Fruit fly (Drosophila melanogaster) whole organism, prepupa: ENCODE results near the gene CG32371.
A peak's percentile ranks its signal among the peaks of the same experiment; 100 is the strongest.

Experiments
- Blimp-1 ChIP-seq: fragments of 200-800 bp; sonication (Bioruptor generic); optimal IDR thresholded peaks from 3 replicates; lab custom pipeline; 2017; ENCODE audit warnings: missing biosample characterization, missing genetic modification characterization, mild to moderate bottlenecking, moderate library complexity, missing genetic modification reagents
- CG10631 ChIP-seq: fragments of 200-800 bp; sonication (Bioruptor generic); optimal IDR thresholded peaks from 2 replicates; lab custom pipeline; 2016; ENCODE audit warnings: missing biosample characterization, missing genetic modification characterization
- CG11294 ChIP-seq: fragments of 200-800 bp; sonication (Bioruptor generic); IDR thresholded peaks from 2 replicates; pipeline ENCODE4 v1.3.6; 2022; ENCODE audit warnings: missing biosample characterization, missing genetic modification characterization
- CG15336 ChIP-seq: fragments of 200-800 bp; sonication (Bioruptor generic); IDR thresholded peaks from 2 replicates; pipeline ENCODE4 v1.3.6; 2022; ENCODE audit warnings: missing biosample characterization, missing genetic modification characterization
- CG1621 ChIP-seq: fragments of 200-800 bp; sonication (Bioruptor generic); optimal IDR thresholded peaks from 3 replicates; lab custom pipeline; 2018; ENCODE audit warnings: missing biosample characterization, mild to moderate bottlenecking, missing genetic modification characterization
- CG3032 ChIP-seq: fragments of 200-800 bp; optimal IDR thresholded peaks from 2 replicates; lab custom pipeline; 2019; ENCODE audit warnings: missing biosample characterization, mild to moderate bottlenecking, missing genetic modification characterization, moderate library complexity
- CG32006 ChIP-seq: fragments of 200-800 bp; sonication (Bioruptor generic); optimal IDR thresholded peaks from 3 replicates; lab custom pipeline; 2017; ENCODE audit warnings: missing biosample characterization, mild to moderate bottlenecking, missing genetic modification characterization
- CG34406 ChIP-seq: fragments of 200-800 bp; sonication (Bioruptor generic); optimal IDR thresholded peaks from 3 replicates; lab custom pipeline; 2016; ENCODE audit warnings: missing biosample characterization, missing genetic modification characterization
- CG3919 ChIP-seq: fragments of 200-800 bp; sonication (Bioruptor generic); optimal IDR thresholded peaks from 3 replicates; lab custom pipeline; 2016; ENCODE audit warnings: missing biosample characterization, missing genetic modification characterization
- CG4318 ChIP-seq: fragments of 200-800 bp; sonication (Bioruptor generic); optimal IDR thresholded peaks from 3 replicates; lab custom pipeline; 2017; ENCODE audit warnings: missing biosample characterization, mild to moderate bottlenecking, missing genetic modification characterization
- CG6163 ChIP-seq: fragments of 200-800 bp; sonication (Bioruptor generic); IDR thresholded peaks from 3 replicates; pipeline ENCODE4 v1.3.6; 2022; ENCODE audit warnings: missing biosample characterization, missing genetic modification characterization
- CG6276 ChIP-seq: fragments of 200-800 bp; sonication (Bioruptor generic); optimal IDR thresholded peaks from 2 replicates; lab custom pipeline; 2017; ENCODE audit warnings: missing biosample characterization, mild to moderate bottlenecking, missing genetic modification characterization
- CG6792 ChIP-seq: fragments of 200-800 bp; sonication (Bioruptor generic); optimal IDR thresholded peaks from 3 replicates; lab custom pipeline; 2016; ENCODE audit warnings: missing biosample characterization, missing genetic modification characterization
- CG6808 ChIP-seq: fragments of 200-800 bp; sonication (Bioruptor generic); optimal IDR thresholded peaks from 3 replicates; lab custom pipeline; 2017; ENCODE audit warnings: missing biosample characterization, missing genetic modification characterization, mild to moderate bottlenecking, moderate library complexity, missing genetic modification reagents
- CG7368 ChIP-seq: fragments of 200-800 bp; sonication (Bioruptor generic); optimal IDR thresholded peaks from 3 replicates; lab custom pipeline; 2016; ENCODE audit warnings: missing biosample characterization, missing genetic modification characterization
- CG8319 ChIP-seq: fragments of 200-800 bp; sonication (Bioruptor generic); optimal IDR thresholded peaks from 3 replicates; lab custom pipeline; 2016; ENCODE audit warnings: missing biosample characterization, missing genetic modification characterization
- CG9139 ChIP-seq: fragments of 200-800 bp; sonication (Bioruptor generic); optimal IDR thresholded peaks from 3 replicates; lab custom pipeline; 2017; ENCODE audit warnings: missing biosample characterization, mild to moderate bottlenecking, missing genetic modification characterization
- Eip75B ChIP-seq: fragments of 200-800 bp; sonication (Bioruptor generic); optimal IDR thresholded peaks from 3 replicates; lab custom pipeline; 2016; ENCODE audit warnings: missing biosample characterization, missing genetic modification characterization
- Eip93F ChIP-seq: fragments of 200-800 bp; sonication (Bioruptor generic); optimal IDR thresholded peaks from 2 replicates; lab custom pipeline; 2016; ENCODE audit warnings: missing biosample characterization, mild to moderate bottlenecking, missing genetic modification characterization
- Ets21C ChIP-seq: fragments of 200-800 bp; sonication (Bioruptor generic); optimal IDR thresholded peaks from 3 replicates; lab custom pipeline; 2016; ENCODE audit warnings: missing biosample characterization, missing genetic modification characterization
- Hr38 ChIP-seq: sonication (Bioruptor generic); optimal IDR thresholded peaks from 2 replicates; lab custom pipeline; 2016; ENCODE audit warnings: missing biosample characterization, missing genetic modification characterization
- Hr39 ChIP-seq: fragments of 200-800 bp; sonication (Bioruptor generic); optimal IDR thresholded peaks from 2 replicates; lab custom pipeline; 2016; ENCODE audit warnings: missing biosample characterization, missing genetic modification characterization
- Hr4 ChIP-seq: fragments of 200-800 bp; sonication (Bioruptor generic); optimal IDR thresholded peaks from 3 replicates; lab custom pipeline; 2016; ENCODE audit warnings: missing biosample characterization, missing genetic modification characterization
- Lpt ChIP-seq: fragments of 200-800 bp; sonication (Bioruptor generic); optimal IDR thresholded peaks from 3 replicates; lab custom pipeline; 2016; ENCODE audit warnings: missing biosample characterization, missing genetic modification characterization
- Smox ChIP-seq: fragments of 200-800 bp; sonication (Bioruptor generic); optimal IDR thresholded peaks from 3 replicates; lab custom pipeline; 2016; ENCODE audit warnings: missing biosample characterization, missing genetic modification characterization
- Sox15 ChIP-seq: fragments of 200-800 bp; sonication (Bioruptor generic); optimal IDR thresholded peaks from 3 replicates; lab custom pipeline; 2016; ENCODE audit warnings: missing biosample characterization, missing genetic modification characterization
- achi ChIP-seq: fragments of 200-800 bp; sonication (Bioruptor generic); optimal IDR thresholded peaks from 3 replicates; lab custom pipeline; 2016; ENCODE audit warnings: missing biosample characterization, missing genetic modification characterization
- acj6 ChIP-seq: fragments of 200-800 bp; sonication (Bioruptor generic); optimal IDR thresholded peaks from 3 replicates; lab custom pipeline; 2016; ENCODE audit warnings: missing biosample characterization, missing genetic modification characterization
- cyc ChIP-seq: fragments of 200-800 bp; sonication (Bioruptor generic); optimal IDR thresholded peaks from 3 replicates; lab custom pipeline; 2016; ENCODE audit warnings: missing biosample characterization, missing genetic modification characterization
- eg ChIP-seq: fragments of 200-800 bp; sonication (Bioruptor generic); IDR thresholded peaks from 3 replicates; pipeline ENCODE4 v1.3.6; 2022; ENCODE audit warnings: missing biosample characterization, missing genetic modification characterization
- esn ChIP-seq: fragments of 200-800 bp; sonication (Bioruptor generic); optimal IDR thresholded peaks from 2 replicates; lab custom pipeline; 2016; ENCODE audit warnings: missing biosample characterization, mild to moderate bottlenecking, missing genetic modification characterization, moderate library complexity
- fd59A ChIP-seq: fragments of 200-800 bp; sonication (Bioruptor generic); optimal IDR thresholded peaks from 2 replicates; lab custom pipeline; 2017; ENCODE audit warnings: missing biosample characterization, mild to moderate bottlenecking, missing genetic modification characterization, missing genetic modification reagents
- fkh ChIP-seq: fragments of 200-800 bp; sonication (Bioruptor generic); optimal IDR thresholded peaks from 3 replicates; lab custom pipeline; 2017; ENCODE audit warnings: missing biosample characterization, mild to moderate bottlenecking, missing genetic modification characterization, moderate library complexity
- lz ChIP-seq: fragments of 200-800 bp; sonication (Bioruptor generic); optimal IDR thresholded peaks from 3 replicates; lab custom pipeline; 2016; ENCODE audit warnings: missing biosample characterization, missing genetic modification characterization
- net ChIP-seq: fragments of 200-800 bp; sonication (Bioruptor generic); optimal IDR thresholded peaks from 3 replicates; lab custom pipeline; 2016; ENCODE audit warnings: missing biosample characterization, missing genetic modification characterization
- pdm3 ChIP-seq: fragments of 200-800 bp; sonication (Bioruptor generic); optimal IDR thresholded peaks from 3 replicates; lab custom pipeline; 2016; ENCODE audit warnings: missing biosample characterization, missing genetic modification characterization
- salr ChIP-seq, 2 experiments: fragments of 200-800 bp; sonication (Bioruptor generic); optimal IDR thresholded peaks; 3 replicates each; lab custom pipeline; 2016 to 2018; ENCODE audit warnings: missing biosample characterization in 2 of 2, missing genetic modification characterization in 2 of 2, mild to moderate bottlenecking in 1 of 2
- spab ChIP-seq: fragments of 200-800 bp; sonication (Bioruptor generic); optimal IDR thresholded peaks from 2 replicates; lab custom pipeline; 2017; ENCODE audit warnings: missing biosample characterization, mild to moderate bottlenecking, missing genetic modification characterization, missing genetic modification reagents
- ss ChIP-seq, 2 experiments: fragments of 200-800 bp; sonication (Bioruptor generic); optimal IDR thresholded peaks; 2 replicates in 1 of 2; 3 replicates in 1 of 2; lab custom pipeline; 2017 to 2018; ENCODE audit warnings: mild to moderate bottlenecking in 2 of 2, missing biosample characterization in 2 of 2, missing genetic modification characterization in 2 of 2, moderate library complexity in 1 of 2
- vri ChIP-seq: fragments of 200-800 bp; sonication (Bioruptor generic); optimal IDR thresholded peaks from 3 replicates; lab custom pipeline; 2016; ENCODE audit warnings: missing biosample characterization, mild to moderate bottlenecking, missing genetic modification characterization

CG32371 gene

DNA sequence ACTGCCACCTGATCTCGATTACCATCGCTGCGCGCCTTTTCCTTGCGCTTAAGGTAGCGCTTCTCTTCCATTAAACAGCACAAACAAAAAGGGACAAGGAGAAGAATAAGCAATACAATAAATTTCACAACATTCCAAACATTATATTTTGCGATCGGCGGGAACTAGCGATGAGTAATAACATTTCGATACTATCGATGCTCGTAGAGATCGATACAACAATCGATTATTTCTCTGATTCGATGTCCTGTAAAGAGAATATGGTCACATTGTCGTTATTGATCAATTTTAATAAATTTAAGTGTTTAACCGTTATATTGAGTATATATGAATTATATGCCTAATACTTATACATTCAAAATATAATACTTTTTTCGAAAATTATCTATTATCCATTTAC lies 41.9 kb downstream of the CG32371 start, which contains the start of gene CG7457:
CG7457 (minus strand) TSS at position 189 of the 400 bp plus-strand sequence.
- TF ChIP-seq salr (GFP tag; optimal IDR thresholded peaks at IDR 0.05; lab: Kevin White, UChicago) = no peak
- TF ChIP-seq Sox15 (GFP tag; lab: Kevin White, UChicago) = no peak
- TF ChIP-seq Hr4 (GFP tag; lab: Kevin White, UChicago) = no peak
- TF ChIP-seq CG1621 (tag; lab: Kevin White, UChicago) = peak; percentile 4
- TF ChIP-seq esn = peak; percentile 13
- TF ChIP-seq eg (GFP tag; lab: Robert Waterston, UW) = no peak
- TF ChIP-seq fkh (GFP tag; lab: Kevin White, UChicago) = no peak
- no peak for TF ChIP-seq CG6808 (GFP tag; lab: Kevin White, UChicago)
- TF ChIP-seq vri (GFP tag; lab: Kevin White, UChicago) = no peak
- no peak for TF ChIP-seq ss (GFP tag; optimal IDR thresholded peaks at IDR 0.05; lab: Kevin White, UChicago)
- TF ChIP-seq fd59A = no peak
- TF ChIP-seq CG32006 (GFP tag; lab: Kevin White, UChicago) = no peak
- no peak for TF ChIP-seq CG6792 (GFP tag; lab: Kevin White, UChicago)
- no peak for TF ChIP-seq CG3919 (GFP tag; lab: Kevin White, UChicago)
- no peak for TF ChIP-seq CG10631 (GFP tag; lab: Kevin White, UChicago)
- TF ChIP-seq, all 60 proteins: peak for 2

dm6 chr3L:7721527-7721926 lies 46.6 kb downstream of the CG32371 start:
- TF ChIP-seq Eip93F (GFP tag; lab: Kevin White, UChicago) (peak; percentile 72), salr (GFP tag; optimal IDR thresholded peaks at IDR 0.05; lab: Kevin White, UChicago) (no peak), pdm3 (no peak)
- TF ChIP-seq, all 60 proteins: peak for 1

DNA sequence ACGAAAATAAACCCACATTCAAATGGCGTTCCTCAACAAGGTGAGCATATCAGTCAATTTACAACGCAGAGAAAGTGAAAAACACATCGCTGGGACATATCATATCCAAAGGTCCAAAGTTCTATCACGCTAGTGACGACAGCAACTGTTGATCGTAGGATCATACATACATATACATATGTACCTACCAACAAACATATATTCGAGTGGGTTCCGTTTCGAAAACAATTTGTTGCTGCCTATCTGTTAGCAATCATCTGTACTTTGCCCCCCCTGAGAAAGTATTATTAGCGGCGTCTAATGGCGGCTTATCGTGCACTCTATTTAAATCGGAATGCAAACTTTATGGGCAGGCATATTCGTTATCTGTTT lies 48.7 kb downstream of the CG32371 start:
- peak; percentile 38 for TF ChIP-seq CG9139 (GFP tag; lab: Kevin White, UChicago)
- 0 out of 2 replicates have a peak, but pooled peaks have one; percentile 5 for TF ChIP-seq CG15336 (GFP tag; lab: Robert Waterston, UW)
- TF ChIP-seq CG6276 (GFP tag; lab: Kevin White, UChicago) = peak; percentile 10
- TF ChIP-seq spab (GFP tag; lab: Kevin White, UChicago) = no peak
- TF ChIP-seq ss (GFP tag; optimal IDR thresholded peaks at IDR 0.05; lab: Kevin White, UChicago) = peak; percentile 3 to 60
- TF ChIP-seq salr (GFP tag; optimal IDR thresholded peaks at IDR 0.05; lab: Kevin White, UChicago) = no peak

- TF ChIP-seq Hr39 (GFP tag; lab: Kevin White, UChicago) = peak; percentile 91
- peak; percentile 98 for TF ChIP-seq CG34406 (GFP tag; lab: Kevin White, UChicago)
- peak; percentile 89 for TF ChIP-seq Blimp-1 (GFP tag; lab: Kevin White, UChicago)
- TF ChIP-seq CG10631 (GFP tag; lab: Kevin White, UChicago) = peak; percentile 96
- peak; percentile 96 for TF ChIP-seq Smox (GFP tag; lab: Kevin White, UChicago)
- peak; percentile 87 for TF ChIP-seq CG8319 (GFP tag; lab: Kevin White, UChicago)
- TF ChIP-seq CG11294 (GFP tag; lab: Robert Waterston, UW) = peak; percentile 91
- TF ChIP-seq Ets21C (GFP tag; lab: Kevin White, UChicago) = peak; percentile 89
- TF ChIP-seq CG3032 (tag; lab: Kevin White, UChicago) = peak; percentile 95
- peak; percentile 97 for TF ChIP-seq acj6
- TF ChIP-seq CG15336 (GFP tag; lab: Robert Waterston, UW) = peak; percentile 94
- TF ChIP-seq salr (GFP tag; optimal IDR thresholded peaks at IDR 0.05; lab: Kevin White, UChicago) = peak; percentile 92 to 97
- peak; percentile 99 for TF ChIP-seq CG32006 (GFP tag; lab: Kevin White, UChicago)
- peak; percentile 96 for TF ChIP-seq CG3919 (GFP tag; lab: Kevin White, UChicago)
- TF ChIP-seq achi (GFP tag; lab: Kevin White, UChicago) = peak; percentile 96
- peak; percentile 95 for TF ChIP-seq CG9139 (GFP tag; lab: Kevin White, UChicago)
- peak; percentile 95 for TF ChIP-seq Lpt
- TF ChIP-seq CG6808 (GFP tag; lab: Kevin White, UChicago) = peak; percentile 92
- TF ChIP-seq lz = peak; percentile 96
- TF ChIP-seq CG1621 (tag; lab: Kevin White, UChicago) = peak; percentile 90
- TF ChIP-seq CG7368 (GFP tag; lab: Kevin White, UChicago) = peak; percentile 94
- TF ChIP-seq ss (GFP tag; optimal IDR thresholded peaks at IDR 0.05; lab: Kevin White, UChicago) = peak; percentile 96 to 97
- TF ChIP-seq Hr38 = no peak
- peak; percentile 92 for TF ChIP-seq cyc (GFP tag; lab: Kevin White, UChicago)
- TF ChIP-seq Eip75B (GFP tag; lab: Kevin White, UChicago) = peak; percentile 92
- peak; percentile 98 for TF ChIP-seq net (GFP tag; lab: Kevin White, UChicago)
- TF ChIP-seq vri (GFP tag; lab: Kevin White, UChicago) = peak; percentile 94
- peak; percentile 94 for TF ChIP-seq spab (GFP tag; lab: Kevin White, UChicago)
- TF ChIP-seq fd59A = peak; percentile 94
- peak; percentile 97 for TF ChIP-seq CG4318
- peak; percentile 89 for TF ChIP-seq CG6163
Measured at dm6 chr3L:7718561-7719417, 49.4 kb downstream of the CG32371 start, which contains the start of gene Mcad. Mcad (plus strand) TSS chr3L:7719350.
